Fruit fly (Drosophila melanogaster): ENCODE data around the gene Nt5a.

Nt5a gene

dm6 chr3L:1320230-1320930 is 13.2 kb upstream of the Nt5a start (continued):
- TF ChIP-seq CG9215 (GFP tag; IDR thresholded peaks at IDR 0.05) (no peak), cas (GFP tag; IDR thresholded peaks at IDR 0.05) (no peak), btn (GFP tag; optimal IDR thresholded peaks at IDR 0.05) (no peak), Fer3 (tag; optimal IDR thresholded peaks at IDR 0.05) (no peak), stc (GFP tag; IDR thresholded peaks at IDR 0.05) (no peak), CG31365 (tag; optimal IDR thresholded peaks at IDR 0.05) (no peak), CG34376 (GFP tag; optimal IDR thresholded peaks at IDR 0.05) (no peak), ems (GFP tag; optimal IDR thresholded peaks at IDR 0.05) (no peak), Dll (GFP tag; IDR thresholded peaks at IDR 0.05; ENCODE audit: partially characterized antibody) (no peak), CG15601 (tag; optimal IDR thresholded peaks at IDR 0.05) (peak; percentile 39), CG8765 (GFP tag; IDR thresholded peaks at IDR 0.05) (no peak), Elba2 (GFP tag; optimal IDR thresholded peaks at IDR 0.05) (no peak), bigmax (GFP tag; optimal IDR thresholded peaks at IDR 0.05) (no peak), gfzf (GFP tag; optimal IDR thresholded peaks at IDR 0.05) (no peak), bsh (GFP tag; optimal IDR thresholded peaks at IDR 0.05) (no peak), grn (GFP tag; optimal IDR thresholded peaks at IDR 0.05) (peak; percentile 85), CG13894 (tag; optimal IDR thresholded peaks at IDR 0.05) (no peak), otp (GFP tag; IDR thresholded peaks at IDR 0.05) (no peak), Side (GFP tag; optimal IDR thresholded peaks at IDR 0.05) (no peak), HmgD (GFP tag; optimal IDR thresholded peaks at IDR 0.05) (no peak), inv (GFP tag; IDR thresholded peaks at IDR 0.05; ENCODE audit: partially characterized antibody) (no peak), crol (GFP tag; IDR thresholded peaks at IDR 0.05) (no peak), CG10959 (GFP tag; IDR thresholded peaks at IDR 0.05) (no peak), ATbp (GFP tag; optimal IDR thresholded peaks at IDR 0.05) (no peak), croc (GFP tag; conservative IDR thresholded peaks at IDR 0.05) (no peak), CG31224 (GFP tag; IDR thresholded peaks at IDR 0.05) (no peak), dpn (GFP tag; optimal IDR thresholded peaks at IDR 0.05) (no peak), hkb (optimal IDR thresholded peaks at IDR 0.05) (no peak), hkb (GFP tag; IDR thresholded peaks at IDR 0.05) (no peak), CG2889 (GFP tag; IDR thresholded peaks at IDR 0.05) (0 out of 3 replicates have a peak, but pooled peaks have one; percentile 11), CG8478 (optimal IDR thresholded peaks at IDR 0.05) (no peak), CG6683 (GFP tag; optimal IDR thresholded peaks at IDR 0.05) (no peak), CG9932 (GFP tag; IDR thresholded peaks at IDR 0.05) (0 out of 2 replicates have a peak, but pooled peaks have one; percentile 31), zfh2 (GFP tag; optimal IDR thresholded peaks at IDR 0.05) (no peak), tap (tag; optimal IDR thresholded peaks at IDR 0.05) (no peak), CG2120 (GFP tag; optimal IDR thresholded peaks at IDR 0.05) (peak; percentile 45), CG4730 (GFP tag; IDR thresholded peaks at IDR 0.05) (no peak), CG1647 (GFP tag; optimal IDR thresholded peaks at IDR 0.05) (peak; percentile 24), Dek (tag; optimal IDR thresholded peaks at IDR 0.05) (no peak), Poxn (GFP tag; IDR thresholded peaks at IDR 0.05) (no peak), mld (GFP tag; IDR thresholded peaks at IDR 0.05; ENCODE audit: partially characterized antibody) (no peak), rib (GFP tag; IDR thresholded peaks at IDR 0.05) (no peak), Dad (GFP tag; optimal IDR thresholded peaks at IDR 0.05) (no peak), zen2 (GFP tag; IDR thresholded peaks at IDR 0.05; ENCODE audit: partially characterized antibody) (no peak), esg (GFP tag; conservative IDR thresholded peaks at IDR 0.05) (no peak), Vsx1 (GFP tag; optimal IDR thresholded peaks at IDR 0.05) (no peak), Hr51 (GFP tag; optimal IDR thresholded peaks at IDR 0.05) (peak in 1 of 2 experiments; percentile 26), nerfin-2 (GFP tag; IDR thresholded peaks at IDR 0.05; ENCODE audit: partially characterized antibody) (no peak), CG1529 (GFP tag; optimal IDR thresholded peaks at IDR 0.05) (no peak), CG18262 (tag; optimal IDR thresholded peaks at IDR 0.05) (peak; percentile 10), Bteb2 (GFP tag; optimal IDR thresholded peaks at IDR 0.05) (no peak)
